Fruit fly (Drosophila melanogaster) whole organism, embryonic: Measurements from ENCODE around the gene CG14817.

Source experiments
- Abd-B ChIP-seq: fragments of 200-800 bp; sonication (Bioruptor generic); optimal IDR thresholded peaks from 2 replicates; lab custom pipeline; 2018; ENCODE audit warnings: missing biosample characterization, mild to moderate bottlenecking, missing genetic modification characterization, moderate library complexity
- Atf6 ChIP-seq: fragments of 200-800 bp; sonication (Bioruptor generic); IDR thresholded peaks from 2 replicates; pipeline ENCODE4 v1.3.6; 2022; ENCODE audit warnings: missing biosample characterization, missing genetic modification characterization
- CG13624 ChIP-seq: fragments of 200-800 bp; sonication (Bioruptor generic); optimal IDR thresholded peaks from 2 replicates; lab custom pipeline; 2016; ENCODE audit warnings: missing biosample characterization, missing genetic modification characterization
- CG13775 ChIP-seq: fragments of 200-800 bp; sonication (Bioruptor generic); optimal IDR thresholded peaks from 3 replicates; lab custom pipeline; 2017; ENCODE audit warnings: missing biosample characterization, mild to moderate bottlenecking, missing genetic modification characterization
- CG14014 ChIP-seq: fragments of 200-800 bp; sonication (Bioruptor generic); IDR thresholded peaks from 2 replicates; pipeline ENCODE4 v1.3.6; 2022; ENCODE audit warnings: missing biosample characterization, missing genetic modification characterization
- CG15269 ChIP-seq: fragments of 200-800 bp; sonication (Bioruptor generic); optimal IDR thresholded peaks from 2 replicates; lab custom pipeline; 2018; ENCODE audit warnings: missing biosample characterization, mild to moderate bottlenecking, missing genetic modification characterization, moderate library complexity
- CG15479 ChIP-seq: fragments of 200-800 bp; sonication (Bioruptor generic); optimal IDR thresholded peaks from 3 replicates; lab custom pipeline; 2019; ENCODE audit warnings: missing biosample characterization, mild to moderate bottlenecking, missing genetic modification characterization, moderate library complexity
- CG15696 ChIP-seq: fragments of 200-800 bp; sonication (Bioruptor generic); optimal IDR thresholded peaks from 2 replicates; lab custom pipeline; 2019; ENCODE audit warnings: missing biosample characterization, mild to moderate bottlenecking, missing genetic modification characterization, moderate library complexity
- CG17328 ChIP-seq: fragments of 200-800 bp; sonication (Bioruptor generic); IDR thresholded peaks from 2 replicates; pipeline ENCODE4 v1.3.6; 2022; ENCODE audit warnings: missing biosample characterization, missing genetic modification characterization
- CG17568 ChIP-seq: fragments of 200-800 bp; sonication (Bioruptor generic); optimal IDR thresholded peaks from 2 replicates; lab custom pipeline; 2018; ENCODE audit warnings: missing biosample characterization, mild to moderate bottlenecking, missing genetic modification characterization, moderate library complexity
- CG1792 ChIP-seq: fragments of 200-800 bp; sonication (Bioruptor generic); optimal IDR thresholded peaks from 2 replicates; lab custom pipeline; 2016; ENCODE audit warnings: missing biosample characterization, missing genetic modification characterization
- CG2202 ChIP-seq: fragments of 200-800 bp; sonication (Bioruptor generic); optimal IDR thresholded peaks from 2 replicates; lab custom pipeline; 2018; ENCODE audit warnings: missing biosample characterization, mild to moderate bottlenecking, missing genetic modification characterization
- CG3163 ChIP-seq: fragments of 200-800 bp; sonication (Bioruptor generic); optimal IDR thresholded peaks from 3 replicates; lab custom pipeline; 2016; ENCODE audit warnings: missing biosample characterization, missing genetic modification characterization
- CG34224 ChIP-seq: fragments of 200-800 bp; sonication (Bioruptor generic); IDR thresholded peaks from 3 replicates; pipeline ENCODE4 v1.3.6; 2022; ENCODE audit warnings: missing biosample characterization, missing genetic modification characterization; ENCODE audit not compliant: partially characterized antibody
- CG3847 ChIP-seq: fragments of 200-800 bp; sonication (Bioruptor generic); IDR thresholded peaks from 2 replicates; pipeline ENCODE4 v1.3.6; 2022; ENCODE audit warnings: missing biosample characterization, missing genetic modification characterization
- CG6175 ChIP-seq: fragments of 200-800 bp; sonication (Bioruptor generic); IDR thresholded peaks from 3 replicates; pipeline ENCODE4 v1.3.6; 2022; ENCODE audit warnings: missing biosample characterization, missing genetic modification characterization
- CG6254 ChIP-seq: fragments of 200-800 bp; sonication (Bioruptor generic); optimal IDR thresholded peaks from 3 replicates; lab custom pipeline; 2017; ENCODE audit warnings: mild to moderate bottlenecking, missing biosample characterization, missing genetic modification reagents, missing genetic modification characterization
- CG8290 ChIP-seq, 3 experiments: fragments of 200-800 bp; sonication (Bioruptor generic); optimal IDR thresholded peaks; 2 replicates each; lab custom pipeline; 2016 to 2019; ENCODE audit warnings: missing biosample characterization in 3 of 3, missing genetic modification characterization in 3 of 3, mild to moderate bottlenecking in 2 of 3, moderate library complexity in 1 of 3
- Camta ChIP-seq: fragments of 200-800 bp; sonication (Bioruptor generic); optimal IDR thresholded peaks from 2 replicates; lab custom pipeline; 2016; ENCODE audit warnings: missing biosample characterization, missing genetic modification characterization
- CkIIα-i1 ChIP-seq: fragments of 200-800 bp; sonication (Bioruptor generic); IDR thresholded peaks from 2 replicates; pipeline ENCODE4 v1.3.6; 2022; ENCODE audit warnings: missing biosample characterization, missing genetic modification characterization
- CrebB ChIP-seq: fragments of 200-800 bp; sonication (Bioruptor generic); optimal IDR thresholded peaks from 3 replicates; lab custom pipeline; 2018; ENCODE audit warnings: missing biosample characterization, mild to moderate bottlenecking, missing genetic modification characterization
- Dad ChIP-seq: fragments of 200-800 bp; sonication (Bioruptor generic); optimal IDR thresholded peaks from 3 replicates; lab custom pipeline; 2016; ENCODE audit warnings: missing biosample characterization, missing genetic modification characterization
- E2f2 ChIP-seq: fragments of 200-800 bp; sonication (Bioruptor generic); IDR thresholded peaks from 2 replicates; pipeline ENCODE4 v1.3.6; 2022; ENCODE audit warnings: missing biosample characterization, missing genetic modification characterization
- HLHmδ ChIP-seq: fragments of 200-800 bp; sonication (Bioruptor generic); optimal IDR thresholded peaks from 2 replicates; lab custom pipeline; 2018; ENCODE audit warnings: missing biosample characterization, mild to moderate bottlenecking, missing genetic modification characterization, moderate library complexity
- Oli ChIP-seq: fragments of 200-800 bp; sonication (Bioruptor generic); optimal IDR thresholded peaks from 2 replicates; lab custom pipeline; 2018; ENCODE audit warnings: missing biosample characterization, mild to moderate bottlenecking, missing genetic modification characterization, moderate library complexity
- Ptx1 ChIP-seq: fragments of 200-800 bp; sonication (Bioruptor generic); IDR thresholded peaks from 2 replicates; pipeline ENCODE4 v1.3.6; 2022; ENCODE audit warnings: missing biosample characterization, missing genetic modification characterization
- Six4 ChIP-seq: fragments of 200-800 bp; sonication (Bioruptor generic); optimal IDR thresholded peaks from 2 replicates; lab custom pipeline; 2016; ENCODE audit warnings: missing biosample characterization, missing genetic modification characterization
- Stat92E ChIP-seq, 3 experiments: fragments of >200 bp in 2 of 3; fragments of 200-800 bp in 1 of 3; sonication (Bioruptor generic) in 1 of 3; optimal IDR thresholded peaks; 2 replicates each; lab custom pipeline; 2017 to 2019; ENCODE audit warnings: missing biosample characterization in 3 of 3, missing genetic modification characterization in 3 of 3, mild to moderate bottlenecking in 1 of 3, moderate library complexity in 1 of 3
- al ChIP-seq: fragments of 200-800 bp; sonication (Bioruptor generic); IDR thresholded peaks from 2 replicates; pipeline ENCODE4 v1.3.6; 2022; ENCODE audit warnings: missing biosample characterization, missing genetic modification characterization
- bsh ChIP-seq, 2 experiments: fragments of 200-800 bp; sonication (Bioruptor generic); optimal IDR thresholded peaks; 2 replicates each; lab custom pipeline; 2017 to 2018; ENCODE audit warnings: mild to moderate bottlenecking in 2 of 2, missing biosample characterization in 2 of 2, missing genetic modification characterization in 2 of 2, moderate library complexity in 1 of 2
- cato ChIP-seq: fragments of 200-800 bp; sonication (Bioruptor generic); optimal IDR thresholded peaks from 2 replicates; lab custom pipeline; 2016; ENCODE audit warnings: missing biosample characterization, missing genetic modification characterization, borderline replicate concordance
- chn ChIP-seq: fragments of 200-800 bp; sonication (Bioruptor generic); optimal IDR thresholded peaks from 2 replicates; lab custom pipeline; 2016; ENCODE audit warnings: missing biosample characterization, missing genetic modification characterization
- da ChIP-seq: fragments of 200-800 bp; sonication (Bioruptor generic); optimal IDR thresholded peaks from 2 replicates; lab custom pipeline; 2016; ENCODE audit warnings: missing biosample characterization, missing genetic modification characterization
- danr ChIP-seq: fragments of 200-800 bp; sonication (Bioruptor generic); IDR thresholded peaks from 2 replicates; pipeline ENCODE4 v1.3.6; 2022; ENCODE audit warnings: missing biosample characterization, missing genetic modification characterization
- gsb-n ChIP-seq: fragments of 200-800 bp; sonication (Bioruptor generic); optimal IDR thresholded peaks from 3 replicates; lab custom pipeline; 2018; ENCODE audit warnings: missing biosample characterization, mild to moderate bottlenecking, missing genetic modification characterization
- ham ChIP-seq: fragments of 200-800 bp; sonication (Bioruptor generic); IDR thresholded peaks from 2 replicates; pipeline ENCODE4 v1.3.6; 2022; ENCODE audit warnings: missing biosample characterization, missing genetic modification characterization
- insv ChIP-seq, 2 experiments: fragments of 200-800 bp; sonication (Bioruptor generic); optimal IDR thresholded peaks; 3 replicates each; lab custom pipeline; 2016 to 2018; ENCODE audit warnings: missing biosample characterization in 2 of 2, missing genetic modification characterization in 2 of 2
- lmd ChIP-seq: fragments of 200-800 bp; sonication (Bioruptor generic); IDR thresholded peaks from 2 replicates; pipeline ENCODE4 v1.3.6; 2022; ENCODE audit warnings: missing biosample characterization, missing genetic modification characterization
- p53 ChIP-seq: fragments of 200-800 bp; sonication (Bioruptor generic); optimal IDR thresholded peaks from 2 replicates; lab custom pipeline; 2016; ENCODE audit warnings: missing biosample characterization, missing genetic modification characterization
- psq ChIP-seq: fragments of 200-800 bp; sonication (Bioruptor generic); optimal IDR thresholded peaks from 2 replicates; lab custom pipeline; 2017; ENCODE audit warnings: missing biosample characterization, missing genetic modification characterization
- row ChIP-seq: fragments of 200-800 bp; sonication (Bioruptor generic); IDR thresholded peaks from 3 replicates; pipeline ENCODE4 v1.3.6; 2022; ENCODE audit warnings: missing biosample characterization, missing genetic modification characterization
- run ChIP-seq: fragments of 200-800 bp; sonication (Bioruptor generic); optimal IDR thresholded peaks from 3 replicates; lab custom pipeline; 2018; ENCODE audit warnings: missing biosample characterization, mild to moderate bottlenecking, missing genetic modification characterization
- sc ChIP-seq, 3 experiments: fragments of >200 bp in 2 of 3; fragments of 200-800 bp in 1 of 3; sonication (Bioruptor generic) in 1 of 3; optimal IDR thresholded peaks; 2 replicates in 2 of 3; 3 replicates in 1 of 3; lab custom pipeline; 2017; ENCODE audit warnings: mild to moderate bottlenecking in 1 of 3, missing biosample characterization in 1 of 3, missing genetic modification characterization in 1 of 3, missing genetic modification reagents in 1 of 3
- sug ChIP-seq: fragments of 200-800 bp; optimal IDR thresholded peaks from 2 replicates; lab custom pipeline; 2019; ENCODE audit warnings: missing biosample characterization, mild to moderate bottlenecking, missing genetic modification characterization, moderate library complexity
- trh ChIP-seq: fragments of 200-800 bp; sonication (Bioruptor generic); optimal IDR thresholded peaks from 2 replicates; lab custom pipeline; 2016; ENCODE audit warnings: missing biosample characterization, missing genetic modification characterization
- tup ChIP-seq: fragments of 200-800 bp; sonication (Bioruptor generic); optimal IDR thresholded peaks from 2 replicates; lab custom pipeline; 2016; ENCODE audit warnings: missing biosample characterization, mild to moderate bottlenecking, missing genetic modification characterization, moderate library complexity
- unc-4 ChIP-seq: fragments of 200-800 bp; sonication (Bioruptor generic); IDR thresholded peaks from 2 replicates; pipeline ENCODE4 v1.3.6; 2022; ENCODE audit warnings: missing biosample characterization, missing genetic modification characterization; ENCODE audit not compliant: partially characterized antibody
- wek ChIP-seq: fragments of 200-800 bp; sonication (Bioruptor generic); optimal IDR thresholded peaks from 3 replicates; lab custom pipeline; 2018; ENCODE audit warnings: missing biosample characterization, mild to moderate bottlenecking, missing genetic modification characterization, moderate library complexity
- zf30C ChIP-seq: fragments of 200-800 bp; sonication (Bioruptor generic); optimal IDR thresholded peaks from 3 replicates; lab custom pipeline; 2018; ENCODE audit warnings: missing biosample characterization, mild to moderate bottlenecking, missing genetic modification characterization

Gene CG14817

DNA sequence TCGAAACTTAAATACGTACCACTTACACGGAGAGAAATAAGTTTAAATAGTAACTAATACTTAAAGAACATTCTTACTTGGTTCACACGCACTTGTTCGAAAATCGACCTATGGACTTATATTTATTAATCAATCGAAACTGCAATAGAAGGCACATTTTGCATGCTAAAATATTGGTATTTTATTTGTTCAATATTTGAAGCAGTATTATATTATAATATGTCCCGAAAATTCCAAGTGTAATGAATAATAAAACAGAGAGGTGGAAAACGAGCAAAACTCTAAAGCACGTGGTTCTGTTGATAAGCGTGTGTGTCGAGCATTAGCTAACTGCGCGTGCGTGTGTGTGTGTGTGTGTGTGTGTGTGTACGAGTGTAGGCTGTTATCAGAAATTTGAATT, 27.2 kb downstream of the CG14817 start (continued):
- peak; percentile 84 for TF ChIP-seq Abd-B (GFP tag; lab: Kevin White, UChicago)
- TF ChIP-seq Atf6, result peak; percentile 93
- TF ChIP-seq Camta (GFP tag; lab: Kevin White, UChicago), result peak; percentile 47
- TF ChIP-seq sug (tag; lab: Kevin White, UChicago), result peak; percentile 94
- TF ChIP-seq CG2202 (tag; lab: Kevin White, UChicago), result peak; percentile 45
- TF ChIP-seq CG15479 (GFP tag; lab: Kevin White, UChicago), result peak; percentile 41
- TF ChIP-seq CG13624 (GFP tag; lab: Kevin White, UChicago), result peak; percentile 75
- TF ChIP-seq da (GFP tag; lab: Kevin White, UChicago), result peak; percentile 14
- peak; percentile 82 for TF ChIP-seq Ptx1 (GFP tag; lab: Robert Waterston, UW)
- TF ChIP-seq p53 (GFP tag; lab: Kevin White, UChicago), result no peak
- TF ChIP-seq HLHmδ (GFP tag; lab: Kevin White, UChicago), result no peak
- TF ChIP-seq CG6175, result 0 out of 3 replicates have a peak, but pooled peaks have one; percentile 43
- TF ChIP-seq CG34224 (GFP tag; lab: Robert Waterston, UW), result no peak
- TF ChIP-seq chn (GFP tag; lab: Kevin White, UChicago), result peak; percentile 65
- peak; percentile 49; the same call in 1 of the 2 replicates for TF ChIP-seq E2f2
- TF ChIP-seq CG6254 (GFP tag; lab: Kevin White, UChicago), result peak; percentile 35
- TF ChIP-seq psq (GFP tag; lab: Kevin White, UChicago), result peak; percentile 20
- TF ChIP-seq CG8290 (GFP tag; optimal IDR thresholded peaks at IDR 0.05; lab: Kevin White, UChicago), result no peak
- peak in 1 of 2 experiments; percentile 88 for TF ChIP-seq CG8290 (tag; optimal IDR thresholded peaks at IDR 0.05; lab: Kevin White, UChicago)
- TF ChIP-seq CG3847 (GFP tag; lab: Robert Waterston, UW), result peak; percentile 86
- TF ChIP-seq CG13775, result peak; percentile 87
- TF ChIP-seq CG15269 (tag; lab: Kevin White, UChicago), result peak; percentile 91
- peak in 1 of 2 experiments; percentile 38 for TF ChIP-seq insv (GFP tag; optimal IDR thresholded peaks at IDR 0.05; lab: Kevin White, UChicago)
- peak; percentile 59 for TF ChIP-seq CG17328 (GFP tag; lab: Robert Waterston, UW)
- peak; percentile 84 for TF ChIP-seq CG17568 (GFP tag; lab: Kevin White, UChicago)
- TF ChIP-seq trh, result peak; percentile 19
- TF ChIP-seq zf30C (GFP tag; lab: Kevin White, UChicago), result peak; percentile 85
- peak; percentile 85 for TF ChIP-seq Oli (tag; lab: Kevin White, UChicago)
- no peak for TF ChIP-seq Stat92E (GFP tag; optimal IDR thresholded peaks at IDR 0.05; lab: Kevin White, UChicago)
- TF ChIP-seq CkIIα-i1 (GFP tag; lab: Robert Waterston, UW), result no peak
- TF ChIP-seq lmd, result peak; percentile 86
- peak; percentile 64 for TF ChIP-seq gsb-n
- peak; percentile 85 for TF ChIP-seq CrebB
- peak; percentile 72 for TF ChIP-seq al (GFP tag; lab: Robert Waterston, UW)
- TF ChIP-seq row (GFP tag; lab: Robert Waterston, UW), result peak; percentile 94
- TF ChIP-seq CG3163 (GFP tag; lab: Kevin White, UChicago), result peak; percentile 29
- peak; percentile 75 for TF ChIP-seq Dad (GFP tag; lab: Kevin White, UChicago)
- TF ChIP-seq CG14014 (GFP tag; lab: Robert Waterston, UW), result peak; percentile 77
- peak in 1 of 2 experiments; percentile 82 for TF ChIP-seq bsh (GFP tag; optimal IDR thresholded peaks at IDR 0.05; lab: Kevin White, UChicago)
- TF ChIP-seq CG15696 (tag; lab: Kevin White, UChicago), result peak; percentile 75
- no peak for TF ChIP-seq unc-4 (GFP tag; lab: Robert Waterston, UW)
- TF ChIP-seq cato (GFP tag; lab: Kevin White, UChicago), result peak; percentile 34
- TF ChIP-seq CG1792 (GFP tag; lab: Kevin White, UChicago), result peak; percentile 58
- TF ChIP-seq tup (GFP tag; lab: Kevin White, UChicago), result peak; percentile 70
- peak; percentile 76 for TF ChIP-seq run (tag; lab: Kevin White, UChicago)
- TF ChIP-seq ham (GFP tag; lab: Robert Waterston, UW), result peak; percentile 42; the same call in 1 of the 2 replicates
- TF ChIP-seq Six4, result peak; percentile 61
- TF ChIP-seq sc (optimal IDR thresholded peaks at IDR 0.05; lab: Kevin White, UChicago), result no peak
- peak; percentile 40 for TF ChIP-seq sc (GFP tag; optimal IDR thresholded peaks at IDR 0.05; lab: Kevin White, UChicago)
- no peak for TF ChIP-seq danr (GFP tag; lab: Robert Waterston, UW)
- TF ChIP-seq wek (GFP tag; lab: Kevin White, UChicago), result peak; percentile 61
